Worm (Caenorhabditis elegans): Measurements from ENCODE around the gene eef-1A.1.

DNA sequence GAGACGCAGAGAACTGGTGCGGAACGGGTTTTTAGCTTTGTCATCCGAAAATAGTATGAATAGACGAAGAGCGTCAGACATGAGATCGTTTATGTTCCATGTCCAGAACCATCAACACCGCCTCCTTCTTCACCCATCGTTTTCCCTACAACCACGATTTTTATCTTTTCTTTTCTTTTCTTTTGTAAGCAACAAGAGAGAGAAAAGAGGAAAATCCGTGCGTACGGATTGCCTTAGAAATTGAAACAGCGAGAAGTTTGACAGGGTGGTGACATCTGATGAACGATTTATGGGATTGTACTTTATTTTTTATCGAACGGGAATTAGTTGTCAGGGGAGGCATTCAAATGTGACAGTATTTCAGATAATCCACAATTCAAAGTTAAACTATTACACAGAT, 25.8 kb downstream of the eef-1A.1 start, which contains the start of gene abu-13:
- TF ChIP-seq skn-1 (tag; optimal IDR thresholded peaks at IDR 0.05), result no peak
- no peak for TF ChIP-seq fos-1 (tag; optimal IDR thresholded peaks at IDR 0.05)
- TF ChIP-seq tra-1 (GFP tag; IDR thresholded peaks at IDR 0.05), result no peak
- TF ChIP-seq nhr-25 (tag; optimal IDR thresholded peaks at IDR 0.05; ENCODE audit: borderline replicate concordance, insufficient read depth), result no peak
- no peak for TF ChIP-seq lin-13 (GFP tag; optimal IDR thresholded peaks at IDR 0.05)
- no peak for TF ChIP-seq unc-62 (GFP tag; optimal IDR thresholded peaks at IDR 0.05 in 1 of 2)
- no peak for TF ChIP-seq unc-62 (tag; optimal IDR thresholded peaks at IDR 0.05)
- TF ChIP-seq F49E8.2 (tag; optimal IDR thresholded peaks at IDR 0.05; ENCODE audit: borderline replicate concordance), result no peak
- no peak for TF ChIP-seq aly-2 (tag; optimal IDR thresholded peaks at IDR 0.05)
- TF ChIP-seq lin-15B (tag; optimal IDR thresholded peaks at IDR 0.05), result no peak
- TF ChIP-seq nhr-102 (tag; optimal IDR thresholded peaks at IDR 0.05), result no peak
- TF ChIP-seq Y75B8A.6 (GFP tag; IDR thresholded peaks at IDR 0.05), result no peak
- TF ChIP-seq ces-1 (GFP tag; optimal IDR thresholded peaks at IDR 0.05), result no peak
